Worm (Caenorhabditis elegans) whole organism, midembryonic: ENCODE data around the gene C24D10.5.

Experiments used
- med-1 ChIP-seq: sonication (generic microtip); optimal IDR thresholded peaks from 2 replicates; lab custom pipeline; 2017; ENCODE audit warnings: missing genetic modification characterization, mild to moderate bottlenecking, missing compliant biosample characterization, antibody characterized with exemption, missing genetic modification reagents; ENCODE audit not compliant: insufficient read depth
- ref-1 ChIP-seq: fragments of 200-800 bp; sonication (Bioruptor generic); conservative IDR thresholded peaks from 2 replicates; pipeline ENCODE4 v1.3.6; 2022; ENCODE audit warnings: missing genetic modification reagents, missing genetic modification characterization, missing compliant biosample characterization
- ztf-29 ChIP-seq: fragments of 200-800 bp; sonication (Bioruptor generic); IDR thresholded peaks from 2 replicates; pipeline ENCODE4 v1.3.6; 2022; ENCODE audit warnings: missing genetic modification reagents, missing genetic modification characterization, missing compliant biosample characterization

- TF ChIP-seq ztf-29 (GFP tag; lab: Robert Waterston, UW) = no peak
- no peak for TF ChIP-seq med-1 (GFP tag; lab: Kevin White, UChicago)
- TF ChIP-seq ref-1 (GFP tag; lab: Robert Waterston, UW) = no peak
Observed at ce11 chrIV:5121995-5122394, 27.9 kb upstream of the C24D10.5 start, which contains the start of gene tkr-3.
